Worm (Caenorhabditis elegans): ENCODE measurements around the gene F22E5.7.

- TF ChIP-seq med-1 (GFP tag; optimal IDR thresholded peaks at IDR 0.05; ENCODE audit: insufficient read depth) = no peak
- no peak for TF ChIP-seq tab-1 (GFP tag; IDR thresholded peaks at IDR 0.05)
- no peak for TF ChIP-seq flt-1 (GFP tag; IDR thresholded peaks at IDR 0.05)
- no peak for TF ChIP-seq ztf-29 (GFP tag; IDR thresholded peaks at IDR 0.05)
These were observed 14.7 kb downstream of the F22E5.7 start, which contains the start of gene sri-47 for ce11 chrII:2656606-2657005.

Measured in whole organism, midembryonic.